Worm (Caenorhabditis elegans) whole organism, L4/young adult: ENCODE measurements around the gene sma-4.

Experiments used
- W03F9.2 ChIP-seq: fragments of 150-350 bp; optimal IDR thresholded peaks from 2 replicates; lab custom pipeline; 2014; ENCODE audit warnings: missing biosample characterization, missing genetic modification characterization
- dao-5 ChIP-seq: sonication (generic microtip); optimal IDR thresholded peaks from 2 replicates; lab custom pipeline; 2016; ENCODE audit warnings: missing genotype, missing genetic modification characterization, moderate library complexity, missing compliant biosample characterization
- him-1 ChIP-seq: sonication (generic microtip); optimal IDR thresholded peaks from 2 replicates; lab custom pipeline; 2016; ENCODE audit warnings: missing genotype, missing genetic modification reagents, missing genetic modification characterization, missing compliant biosample characterization

sma-4 gene

DNA sequence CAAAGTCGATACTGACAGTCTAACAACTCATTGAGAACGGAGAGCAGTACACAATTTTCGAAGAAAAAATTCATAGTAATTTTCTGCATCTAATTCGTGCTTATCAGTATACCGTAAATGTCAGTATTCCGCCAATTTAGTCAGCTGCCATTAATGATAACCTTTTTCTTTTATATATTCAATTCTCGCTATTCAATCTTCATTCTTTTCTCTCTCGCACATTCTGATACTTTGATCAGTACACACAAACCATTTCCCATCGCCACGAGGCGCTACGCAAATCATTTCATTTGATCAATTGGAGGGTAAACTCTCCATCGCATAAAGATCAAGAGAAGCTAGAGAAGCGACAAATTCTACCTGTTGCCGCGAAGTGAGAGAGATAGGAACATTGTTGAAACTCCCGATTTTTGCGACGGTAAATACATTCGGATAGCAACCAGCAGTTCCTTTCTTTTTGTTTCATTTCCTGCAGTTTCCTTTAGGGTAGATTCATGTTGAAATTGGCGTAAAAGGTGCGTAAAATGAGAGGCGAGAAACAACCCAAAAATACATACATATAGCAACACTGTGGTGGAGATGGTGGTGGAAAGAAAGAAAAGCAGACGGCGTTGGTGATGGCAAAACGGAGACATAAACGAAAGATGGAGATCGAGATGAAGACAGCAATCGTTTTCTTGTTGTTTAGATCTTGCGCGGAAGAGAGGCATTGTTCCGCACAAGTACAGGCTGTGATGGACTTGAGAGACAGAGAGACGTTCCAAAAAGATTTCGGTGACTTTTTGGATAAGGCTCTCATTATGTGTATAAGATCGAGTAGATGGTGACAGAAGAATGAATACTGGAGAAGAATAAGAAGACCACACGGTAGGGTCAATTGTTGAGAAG is 22.4 kb downstream of the sma-4 start:
- TF ChIP-seq dao-5 (no peak), him-1 (tag; lab: Kevin White, UChicago) (no peak), W03F9.2 (tag; lab: Kevin White, UChicago) (no peak)

DNA sequence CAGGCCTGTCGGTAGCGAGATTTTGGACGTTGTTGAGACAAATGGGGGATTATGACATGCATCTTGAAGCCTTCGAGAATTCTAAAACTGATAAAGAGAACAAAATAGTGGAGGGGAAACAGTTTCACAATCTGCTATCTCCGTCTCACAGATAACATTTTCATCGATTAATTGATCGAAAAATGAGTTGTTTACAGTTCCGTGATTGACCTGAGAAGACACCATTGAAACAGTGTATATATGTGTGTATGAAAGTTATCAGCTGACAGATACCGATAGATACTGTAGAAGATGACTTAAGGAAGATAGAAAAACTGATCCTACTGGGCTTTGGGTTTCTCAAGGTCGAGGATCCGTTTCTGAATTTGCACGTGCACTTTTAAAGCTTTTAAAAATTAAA is 23.1 kb downstream of the sma-4 start:
- TF ChIP-seq dao-5: no peak
- no peak for TF ChIP-seq W03F9.2 (tag; lab: Kevin White, UChicago)
- TF ChIP-seq him-1 (tag; lab: Kevin White, UChicago): no peak

DNA sequence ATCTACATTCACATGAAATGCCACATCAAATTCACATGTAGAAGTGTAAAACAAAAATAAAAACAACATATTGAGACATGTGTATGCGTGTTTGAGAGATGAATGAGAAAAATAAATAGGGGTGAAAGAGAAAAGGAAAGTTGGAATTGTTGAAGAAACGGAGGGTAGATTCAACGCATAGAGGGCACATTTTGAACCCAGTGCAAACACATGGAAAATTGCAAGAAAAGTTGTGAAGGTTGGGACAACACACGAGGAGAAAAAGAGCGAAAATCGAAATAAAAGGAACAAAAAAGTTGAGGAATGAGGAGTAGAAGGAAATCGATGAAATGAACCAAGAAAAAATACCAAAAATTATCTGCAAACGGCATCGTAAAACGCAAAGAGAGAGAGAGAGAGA is 23.6 kb downstream of the sma-4 start:
- no peak for TF ChIP-seq him-1 (tag; lab: Kevin White, UChicago)
- TF ChIP-seq dao-5: no peak
- TF ChIP-seq W03F9.2 (tag; lab: Kevin White, UChicago): no peak

DNA sequence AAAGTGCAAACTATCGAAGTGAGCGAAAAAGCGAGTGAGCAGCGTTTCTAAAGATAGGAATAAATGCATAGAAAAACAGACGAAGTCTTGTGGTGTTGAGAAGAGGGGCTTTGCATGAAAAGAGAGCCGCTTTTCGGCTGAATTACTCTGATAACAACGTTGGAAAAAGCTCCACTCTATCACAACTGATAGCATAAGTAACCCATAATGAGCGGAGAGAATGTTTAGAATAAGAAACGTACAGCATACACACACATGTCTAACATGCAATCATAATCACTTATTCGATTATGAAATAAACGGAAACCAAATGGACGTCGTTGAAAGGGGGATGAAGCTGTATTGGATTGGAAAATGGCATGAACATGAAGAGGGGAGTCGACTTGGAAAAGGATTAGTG is 24.2 kb downstream of the sma-4 start:
- TF ChIP-seq him-1 (tag; lab: Kevin White, UChicago): no peak
- TF ChIP-seq W03F9.2 (tag; lab: Kevin White, UChicago): no peak
- TF ChIP-seq dao-5: no peak

DNA sequence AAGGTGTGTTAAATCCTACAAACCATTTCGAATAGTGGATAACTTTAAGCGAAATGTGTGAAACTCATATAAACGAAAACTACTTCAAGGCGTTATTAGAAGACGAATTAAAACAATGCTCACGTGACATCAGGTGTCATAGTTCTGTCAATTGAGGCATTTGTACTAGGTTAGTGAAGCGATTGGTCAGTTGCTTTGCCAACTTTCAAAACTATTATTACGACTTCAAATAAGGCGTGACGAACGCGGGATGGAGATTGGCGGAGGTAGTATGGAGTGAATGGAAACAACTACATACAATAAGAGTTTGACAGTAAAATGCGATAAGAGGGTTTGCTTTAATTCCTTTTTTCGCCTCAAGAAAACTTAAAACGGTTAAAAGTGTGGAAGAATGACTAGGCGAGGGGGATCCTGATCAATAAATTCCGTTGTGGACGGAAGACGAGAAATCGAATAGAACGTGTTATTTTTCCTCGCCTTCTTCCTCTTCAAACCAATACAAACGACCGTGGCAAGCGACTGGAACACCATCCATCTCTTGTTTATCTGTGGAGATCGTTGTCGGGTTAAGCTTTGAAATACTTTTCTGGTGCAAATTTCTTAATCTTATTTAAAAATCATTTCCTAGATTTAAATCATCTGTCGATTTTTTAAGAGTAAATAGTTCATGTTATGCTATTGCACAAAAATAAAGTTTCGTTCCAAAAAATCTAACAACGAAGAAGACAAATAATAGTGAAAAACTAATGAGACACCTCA is 25.0 kb downstream of the sma-4 start:
- TF ChIP-seq dao-5 (no peak), him-1 (tag; lab: Kevin White, UChicago) (no peak), W03F9.2 (tag; lab: Kevin White, UChicago) (no peak)

DNA sequence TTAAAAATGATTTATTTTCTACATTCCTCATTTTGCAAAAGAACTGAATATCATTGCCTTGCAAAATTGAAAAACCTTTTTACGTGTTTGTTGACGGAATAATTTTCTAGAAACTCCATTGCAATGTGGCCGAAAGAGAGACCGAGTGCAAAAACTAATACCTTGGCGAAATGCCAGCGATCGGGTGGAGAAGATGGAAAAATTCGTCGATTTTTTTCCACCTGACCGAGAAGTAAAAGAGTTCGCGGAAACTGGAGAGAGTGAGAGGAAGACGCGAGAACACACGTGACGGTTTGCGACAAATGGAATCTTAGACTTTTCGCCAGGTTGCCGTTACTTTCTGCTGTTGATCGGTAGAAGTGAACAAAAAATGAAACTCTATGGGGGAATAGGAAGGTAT is 25.6 kb downstream of the sma-4 start:
- no peak for TF ChIP-seq dao-5
- TF ChIP-seq W03F9.2 (tag; lab: Kevin White, UChicago): no peak
- TF ChIP-seq him-1 (tag; lab: Kevin White, UChicago): no peak

DNA sequence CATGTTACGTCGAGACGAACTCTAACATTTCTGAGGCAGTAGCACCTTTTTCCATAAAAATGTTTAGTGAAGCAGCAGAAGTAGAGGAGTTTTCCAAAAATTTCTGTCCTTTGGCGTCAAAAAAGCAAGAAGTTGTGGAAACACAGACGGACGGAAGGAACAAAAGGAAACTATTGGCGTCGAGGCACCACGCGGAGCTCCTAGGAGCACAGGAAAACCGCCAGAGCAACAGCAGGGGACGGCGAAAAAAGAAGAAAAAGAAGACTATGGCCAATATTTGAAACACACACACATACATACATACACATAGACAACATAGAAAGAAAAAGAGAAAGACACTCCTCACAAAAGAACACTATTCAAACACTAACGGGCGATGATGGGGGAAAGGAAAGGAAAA is 26.9 kb downstream of the sma-4 start:
- no peak for TF ChIP-seq him-1 (tag; lab: Kevin White, UChicago)

DNA sequence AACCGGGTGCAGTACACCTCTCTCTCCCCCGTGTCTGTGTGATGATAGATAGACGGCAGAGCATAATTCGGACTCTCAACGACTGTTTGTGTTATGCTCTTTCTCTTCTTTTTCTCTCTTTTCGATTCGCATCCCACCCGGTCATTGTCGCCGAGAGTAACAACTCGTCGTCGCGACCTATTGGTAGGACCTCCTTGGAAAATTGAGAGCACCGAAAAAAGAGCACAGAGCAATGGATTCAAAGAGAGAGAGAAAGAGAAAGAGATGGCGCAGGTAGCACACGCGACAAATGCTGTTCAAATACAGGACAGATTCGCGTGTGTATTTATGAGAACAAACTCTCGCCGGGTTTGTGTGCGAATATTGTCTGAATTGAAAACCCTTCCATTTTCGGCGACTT is 27.6 kb downstream of the sma-4 start:
- TF ChIP-seq dao-5 (no peak), W03F9.2 (tag; lab: Kevin White, UChicago) (no peak), him-1 (tag; lab: Kevin White, UChicago) (no peak)

DNA sequence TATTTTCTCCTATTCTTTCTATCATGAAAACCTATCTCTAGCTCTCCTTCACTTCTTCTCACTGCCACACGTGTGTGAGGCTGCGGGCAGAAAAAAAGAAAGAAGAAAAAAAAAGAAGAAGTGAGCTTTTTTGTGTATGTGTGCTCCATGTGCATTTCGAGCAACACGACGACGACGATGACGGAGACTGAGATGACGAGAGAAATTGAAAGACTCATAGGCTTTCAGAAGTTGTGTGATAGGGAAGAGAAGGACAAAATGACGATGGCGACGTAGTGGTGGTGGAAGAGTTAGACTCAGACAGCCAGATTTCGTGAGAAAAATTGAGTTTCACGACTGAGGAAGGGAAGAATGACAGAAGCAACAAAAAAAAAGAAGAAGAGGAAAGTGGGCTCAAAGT is 29.5 kb downstream of the sma-4 start:
- no peak for TF ChIP-seq dao-5
- TF ChIP-seq W03F9.2 (tag; lab: Kevin White, UChicago): no peak
- TF ChIP-seq him-1 (tag; lab: Kevin White, UChicago): peak; percentile 83

DNA sequence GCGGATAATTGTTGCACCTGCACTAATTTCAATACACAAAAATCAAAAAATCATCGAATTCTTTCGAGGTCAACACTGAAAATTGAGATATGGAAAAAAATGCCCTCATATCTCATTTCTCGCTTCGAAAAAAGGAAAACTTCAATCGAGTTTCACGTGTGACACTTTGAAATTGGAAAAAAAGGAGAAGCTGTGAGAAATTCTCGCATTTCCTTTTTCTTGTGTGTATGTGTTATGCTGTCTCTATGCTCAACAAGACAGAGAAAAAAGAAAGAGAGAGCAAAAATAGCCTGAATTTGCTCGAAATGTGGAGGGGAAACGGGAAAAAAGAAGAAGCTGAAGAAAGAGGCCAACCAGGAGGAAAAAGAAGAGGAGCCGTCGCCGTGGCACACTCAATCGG is 30.4 kb downstream of the sma-4 start:
- TF ChIP-seq W03F9.2 (tag; lab: Kevin White, UChicago) (no peak), him-1 (tag; lab: Kevin White, UChicago) (no peak), dao-5 (no peak)

DNA sequence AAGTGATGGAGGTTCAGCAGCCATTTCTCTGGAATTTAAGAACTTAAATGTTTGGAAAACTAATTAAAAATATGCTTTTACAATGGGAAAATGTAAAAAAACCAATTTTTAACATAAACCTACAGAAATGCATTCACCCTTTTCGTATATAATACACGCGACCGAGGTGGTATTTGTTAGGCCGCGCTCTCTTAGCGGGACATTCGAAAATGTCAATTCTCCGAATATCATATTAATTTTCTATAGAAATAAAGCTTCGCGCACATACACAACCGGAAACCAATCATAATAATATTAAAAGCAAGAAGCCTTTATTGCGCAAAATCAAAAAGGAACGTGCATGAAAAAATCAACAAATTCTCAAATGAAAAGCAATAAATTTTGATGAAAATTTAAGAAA is 37.2 kb downstream of the sma-4 start, which contains the start of gene ddx-23:
Gene ddx-23, minus strand, starts transcription at position 30 of the 400 bp plus-strand sequence.
- TF ChIP-seq W03F9.2 (tag; lab: Kevin White, UChicago): peak; percentile 1
- no peak for TF ChIP-seq dao-5

DNA sequence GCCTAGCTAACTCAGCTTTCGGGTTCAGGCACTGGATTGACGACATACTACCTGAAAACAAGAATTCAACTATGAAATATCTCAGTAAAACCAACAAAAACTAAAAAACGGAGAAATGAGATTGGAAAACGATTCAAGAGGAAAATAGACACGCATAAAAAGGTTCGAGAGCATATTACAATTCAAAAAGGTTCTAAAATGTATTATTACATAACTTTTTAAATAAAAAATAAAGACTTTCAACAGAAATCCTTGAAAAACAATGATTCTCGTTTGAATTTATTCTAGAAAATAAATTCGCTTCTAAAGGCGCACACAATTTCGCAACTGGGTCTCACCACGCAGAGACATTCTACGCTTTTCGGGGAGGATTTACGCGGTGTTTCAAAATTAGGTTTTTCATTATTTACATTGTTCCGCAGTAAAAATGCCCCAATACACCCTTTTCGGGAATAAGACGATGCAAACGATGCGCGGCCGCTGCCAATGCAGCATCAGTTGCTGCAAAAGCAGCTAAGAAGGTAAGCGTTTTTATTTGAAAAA is 39.7 kb downstream of the sma-4 start, which contains the start of the genes cct-6 and alh-9:
Gene cct-6, minus strand, starts transcription at position 51 of the 543 bp plus-strand sequence.
Gene alh-9, plus strand, starts transcription at position 382 of the 543 bp plus-strand sequence.
- TF ChIP-seq dao-5: no peak
- TF ChIP-seq him-1 (tag; lab: Kevin White, UChicago): no peak
- TF ChIP-seq W03F9.2 (tag; lab: Kevin White, UChicago): peak; percentile 94

DNA sequence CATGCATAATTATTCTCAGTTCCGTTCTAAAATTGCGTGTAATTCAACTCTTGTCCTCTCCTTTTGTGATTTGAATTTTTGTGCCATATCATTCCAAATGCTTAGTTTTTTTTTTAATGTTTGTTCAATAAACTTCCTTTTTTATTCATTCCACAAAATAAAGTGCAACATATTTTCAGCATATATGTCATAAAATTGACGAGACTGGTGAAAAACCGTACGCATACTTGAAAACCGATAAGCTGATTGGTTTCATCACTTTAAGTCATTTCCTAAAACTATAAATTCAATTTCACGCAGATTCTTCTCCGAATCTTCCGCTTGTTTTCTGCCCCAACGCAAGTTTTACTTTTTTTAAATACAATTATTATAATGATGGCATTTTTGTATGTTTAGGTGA is 43.0 kb downstream of the sma-4 start, which contains the start of gene dpf-4:
Gene dpf-4, plus strand, starts transcription at position 301 of the 400 bp plus-strand sequence.
- TF ChIP-seq dao-5 (no peak), W03F9.2 (tag; lab: Kevin White, UChicago) (no peak), him-1 (tag; lab: Kevin White, UChicago) (no peak)

DNA sequence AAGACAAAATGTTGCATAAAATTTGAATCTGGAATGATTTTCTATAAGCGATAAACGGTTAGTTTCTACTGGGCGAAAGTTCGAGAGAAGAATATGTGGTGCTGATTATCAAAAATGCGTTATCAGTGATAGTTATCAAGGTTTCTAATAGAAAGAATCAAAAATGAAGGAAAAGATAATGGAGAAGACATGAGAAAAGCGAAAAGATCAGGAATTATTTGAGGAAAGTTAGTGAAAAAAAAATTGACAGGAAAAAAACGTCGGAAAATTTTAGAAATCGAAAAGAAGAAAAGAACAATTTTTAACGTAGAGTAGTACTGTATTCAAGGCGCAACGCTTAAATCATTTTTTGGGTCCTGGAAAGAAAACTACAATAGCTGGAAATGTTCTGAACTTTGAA is 47.7 kb downstream of the sma-4 start, which contains the start of gene dnpp-1:
Gene dnpp-1, minus strand, starts transcription at position 30 of the 400 bp plus-strand sequence.
- TF ChIP-seq him-1 (tag; lab: Kevin White, UChicago): no peak
- peak; percentile 16 for TF ChIP-seq W03F9.2 (tag; lab: Kevin White, UChicago)
